Worm (Caenorhabditis elegans) whole organism, L4/young adult: ENCODE data around the gene lido-9.

Experiments used
- W03F9.2 ChIP-seq: fragments of 150-350 bp; optimal IDR thresholded peaks from 2 replicates; lab custom pipeline; 2014; ENCODE audit warnings: missing biosample characterization, missing genetic modification characterization
- dao-5 ChIP-seq: sonication (generic microtip); optimal IDR thresholded peaks from 2 replicates; lab custom pipeline; 2016; ENCODE audit warnings: missing genotype, missing genetic modification characterization, moderate library complexity, missing compliant biosample characterization
- him-1 ChIP-seq: sonication (generic microtip); optimal IDR thresholded peaks from 2 replicates; lab custom pipeline; 2016; ENCODE audit warnings: missing genotype, missing genetic modification reagents, missing genetic modification characterization, missing compliant biosample characterization

The lido-9 gene

ce11 chrII:3044023-3044422, 43.5 kb downstream of the lido-9 start, which contains the start of gene sri-29:
Gene sri-29, plus strand, starts transcription at chrII:3044323.
- TF ChIP-seq dao-5 (no peak), him-1 (tag; lab: Kevin White, UChicago) (no peak), W03F9.2 (tag; lab: Kevin White, UChicago) (no peak)

DNA sequence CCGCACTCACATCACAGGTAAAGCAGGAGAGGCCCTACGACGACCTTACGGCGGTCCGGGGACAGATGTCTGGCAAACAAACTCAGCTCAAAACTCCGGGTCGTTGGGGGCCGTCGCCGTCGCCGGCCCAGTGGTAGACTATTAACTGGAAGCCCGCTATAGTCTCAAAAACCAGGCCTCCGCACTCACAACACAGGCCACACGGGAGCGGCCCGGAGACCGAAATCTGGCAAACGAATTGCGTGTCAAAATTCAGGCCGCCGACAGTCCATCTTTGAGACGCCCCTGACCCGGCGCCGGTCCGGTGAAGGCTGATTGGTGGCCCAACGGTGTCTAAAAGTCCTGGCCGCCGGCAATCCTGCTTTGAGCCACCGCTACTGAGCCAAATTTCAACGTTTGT, 44.9 kb downstream of the lido-9 start:
- TF ChIP-seq W03F9.2 (tag; lab: Kevin White, UChicago) = no peak
- no peak for TF ChIP-seq dao-5

- TF ChIP-seq him-1 (tag; lab: Kevin White, UChicago) = no peak
- no peak for TF ChIP-seq W03F9.2 (tag; lab: Kevin White, UChicago)
- TF ChIP-seq dao-5 = no peak
Observed at ce11 chrII:3045875-3046274, 45.3 kb downstream of the lido-9 start, which contains the start of gene sri-30. Gene sri-30, plus strand, starts transcription at chrII:3046175.

ce11 chrII:3048378-3048777, 47.8 kb downstream of the lido-9 start, which contains the start of gene sri-28:
Gene sri-28, plus strand, starts transcription at chrII:3048678.
- TF ChIP-seq dao-5 = no peak

DNA sequence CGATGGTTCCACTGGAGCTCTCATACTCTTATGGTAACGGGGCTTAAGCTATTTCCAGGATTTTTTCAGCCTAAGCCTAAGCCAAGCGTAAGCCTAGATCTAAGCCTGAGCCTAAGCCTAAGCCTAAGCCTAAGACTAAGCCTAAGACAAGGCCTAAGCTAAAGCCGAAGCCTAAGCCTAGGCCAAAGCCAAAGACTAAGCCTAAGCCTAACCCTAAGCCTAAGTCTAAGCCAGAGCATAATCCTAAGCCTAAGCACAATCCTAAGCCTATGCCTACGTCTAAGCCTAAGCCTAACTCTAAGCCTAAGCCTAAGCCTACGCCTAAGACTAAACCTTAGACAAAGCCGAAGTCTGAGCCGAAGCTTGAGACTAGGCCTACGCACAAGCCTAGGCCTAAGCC, 48.4 kb downstream of the lido-9 start:
- TF ChIP-seq dao-5 (no peak), W03F9.2 (tag; lab: Kevin White, UChicago) (no peak)

DNA sequence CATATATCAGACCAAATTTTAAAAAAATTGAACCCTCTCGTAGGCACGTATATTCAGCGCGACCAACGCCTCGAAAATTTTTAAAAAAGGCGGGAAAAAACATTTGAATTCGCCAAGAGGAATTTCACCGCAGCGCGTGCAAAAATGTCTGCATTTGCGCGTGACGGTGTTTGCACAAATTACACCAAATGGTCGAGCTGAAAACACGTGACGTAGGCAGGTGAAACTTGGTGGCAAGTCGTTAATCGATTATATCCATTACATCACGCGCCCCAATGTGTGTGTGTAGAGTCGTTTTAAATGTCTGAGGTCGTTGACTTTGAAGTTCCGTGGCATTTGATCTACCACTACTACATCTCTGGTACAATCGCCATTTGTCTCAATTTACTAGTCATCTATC, 50.1 kb downstream of the lido-9 start, which contains the start of gene sri-31:
Gene sri-31 (plus strand): TSS at position 301 of the 400 bp plus-strand sequence.
- TF ChIP-seq W03F9.2 (tag; lab: Kevin White, UChicago) (no peak), him-1 (tag; lab: Kevin White, UChicago) (no peak), dao-5 (no peak)

DNA sequence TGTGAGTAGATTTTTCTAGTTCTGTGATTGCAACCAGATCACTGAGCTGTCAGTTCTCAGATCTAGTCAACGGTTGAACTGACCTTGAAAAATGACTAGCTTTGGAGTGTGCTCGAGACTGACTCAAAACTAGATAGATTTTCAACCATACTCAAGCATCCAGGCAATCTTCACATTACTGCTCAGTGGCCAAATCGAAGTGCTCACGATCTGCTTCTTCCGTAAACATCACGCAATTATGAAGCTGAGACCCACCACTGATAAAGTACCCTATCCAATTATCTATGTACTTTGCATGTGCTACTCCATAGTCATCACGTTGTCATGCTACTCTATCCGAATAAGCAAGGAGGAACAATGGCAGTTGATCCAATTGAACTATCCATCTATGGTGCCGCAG, 50.8 kb downstream of the lido-9 start:
- TF ChIP-seq dao-5 = no peak
- TF ChIP-seq him-1 (tag; lab: Kevin White, UChicago) = no peak
- TF ChIP-seq W03F9.2 (tag; lab: Kevin White, UChicago) = no peak
